Worm (Caenorhabditis elegans) whole organism, young adult: ENCODE measurements around the gene D1014.2.

Experiments
- B0261.1 ChIP-seq: sonication (generic microtip); optimal IDR thresholded peaks from 2 replicates; lab custom pipeline; 2016; ENCODE audit warnings: mild to moderate bottlenecking, missing genetic modification characterization, moderate library complexity, missing compliant biosample characterization
- attf-6 ChIP-seq: fragments of 200-800 bp; sonication (Bioruptor generic); IDR thresholded peaks from 2 replicates; pipeline ENCODE4 v1.3.6; 2022; ENCODE audit warnings: missing genetic modification reagents, missing genetic modification characterization, missing compliant biosample characterization
- ccch-3 ChIP-seq: fragments of 200-800 bp; sonication (Bioruptor generic); optimal IDR thresholded peaks from 2 replicates; lab custom pipeline; 2018; ENCODE audit warnings: mild to moderate bottlenecking, missing genetic modification characterization, missing compliant biosample characterization
- fkh-3 ChIP-seq: sonication (generic microtip); optimal IDR thresholded peaks from 2 replicates; lab custom pipeline; 2016; ENCODE audit warnings: mild to moderate bottlenecking, missing genetic modification characterization, missing compliant biosample characterization
- pha-4 ChIP-seq: fragments of 150-350 bp; sonication (generic microtip); optimal IDR thresholded peaks from 2 replicates; lab custom pipeline; 2014; ENCODE audit warnings: missing biosample characterization, missing genetic modification reagents, missing genetic modification characterization

ce11 chrV:8178279-8178678, 34.6 kb downstream of the D1014.2 start:
- no peak for TF ChIP-seq attf-6 (GFP tag; lab: Robert Waterston, UW)
- no peak for TF ChIP-seq B0261.1 (tag; lab: Kevin White, UChicago)
- TF ChIP-seq pha-4 (tag; lab: Kevin White, UChicago), result no peak
- TF ChIP-seq ccch-3 (GFP tag; lab: Kevin White, UChicago), result no peak
- TF ChIP-seq fkh-3 (tag; lab: Kevin White, UChicago), result no peak
